Fruit fly (Drosophila melanogaster) whole organism, adult: ENCODE results near the gene OdsH.

ENCODE experiments used
- CG11617 ChIP-seq: fragments of 200-800 bp; sonication (Bioruptor generic); optimal IDR thresholded peaks from 2 replicates; lab custom pipeline; 2017; ENCODE audit warnings: mild to moderate bottlenecking, missing biosample characterization, missing genetic modification reagents, missing genetic modification characterization
- CG14711 ChIP-seq: fragments of 200-800 bp; sonication (Bioruptor generic); optimal IDR thresholded peaks from 2 replicates; lab custom pipeline; 2018; ENCODE audit warnings: missing biosample characterization, mild to moderate bottlenecking, missing genetic modification characterization, moderate library complexity
- CG1620 ChIP-seq: fragments of 200-800 bp; sonication (Bioruptor generic); optimal IDR thresholded peaks from 2 replicates; lab custom pipeline; 2016; ENCODE audit warnings: missing biosample characterization, missing genetic modification characterization
- CG33017 ChIP-seq: fragments of 200-800 bp; sonication (Bioruptor generic); optimal IDR thresholded peaks from 2 replicates; lab custom pipeline; 2018; ENCODE audit warnings: missing biosample characterization, mild to moderate bottlenecking, missing genetic modification characterization, moderate library complexity
- CG5204 ChIP-seq: fragments of 200-800 bp; sonication (Bioruptor generic); optimal IDR thresholded peaks from 2 replicates; lab custom pipeline; 2016; ENCODE audit warnings: missing biosample characterization, missing genetic modification characterization
- CG7101 ChIP-seq: fragments of 200-800 bp; sonication (Bioruptor generic); optimal IDR thresholded peaks from 2 replicates; lab custom pipeline; 2018; ENCODE audit warnings: missing biosample characterization, mild to moderate bottlenecking, missing genetic modification characterization, moderate library complexity
- Clk ChIP-seq: fragments of 200-800 bp; sonication (Bioruptor generic); optimal IDR thresholded peaks from 2 replicates; lab custom pipeline; 2017; ENCODE audit warnings: missing biosample characterization, missing genetic modification characterization
- Crg-1 ChIP-seq: fragments of 200-800 bp; sonication (Bioruptor generic); optimal IDR thresholded peaks from 2 replicates; lab custom pipeline; 2016; ENCODE audit warnings: missing biosample characterization, missing genetic modification characterization
- Mnt ChIP-seq: fragments of 200-800 bp; sonication (Bioruptor generic); optimal IDR thresholded peaks from 2 replicates; lab custom pipeline; 2016; ENCODE audit warnings: missing biosample characterization, mild to moderate bottlenecking, missing genetic modification characterization
- bab1 ChIP-seq: fragments of 200-800 bp; sonication (Bioruptor generic); optimal IDR thresholded peaks from 3 replicates; lab custom pipeline; 2019; ENCODE audit warnings: missing biosample characterization, mild to moderate bottlenecking, missing genetic modification characterization, moderate library complexity
- cic ChIP-seq: fragments of 200-800 bp; sonication (Bioruptor generic); optimal IDR thresholded peaks from 2 replicates; lab custom pipeline; 2017; ENCODE audit warnings: missing biosample characterization, mild to moderate bottlenecking, missing genetic modification characterization, moderate library complexity
- cnc ChIP-seq, 2 experiments: fragments of >200 bp; optimal IDR thresholded peaks; 2 replicates each; lab custom pipeline; 2017
- kay ChIP-seq: fragments of 200-800 bp; sonication (Bioruptor generic); peaks from one replicate; lab custom pipeline; 2016; ENCODE audit warnings: missing biosample characterization, missing genetic modification characterization, borderline replicate concordance
- ovo ChIP-seq: fragments of 200-800 bp; sonication (Bioruptor generic); optimal IDR thresholded peaks from 2 replicates; lab custom pipeline; 2016; ENCODE audit warnings: missing biosample characterization, missing genetic modification characterization
- pad ChIP-seq: fragments of 200-800 bp; sonication (Bioruptor generic); optimal IDR thresholded peaks from 3 replicates; lab custom pipeline; 2017; ENCODE audit warnings: missing biosample characterization, missing genetic modification characterization, mild to moderate bottlenecking, moderate library complexity, missing genetic modification reagents
- tj ChIP-seq: fragments of 200-800 bp; sonication (Bioruptor generic); optimal IDR thresholded peaks from 3 replicates; lab custom pipeline; 2017; ENCODE audit warnings: missing biosample characterization, mild to moderate bottlenecking, missing genetic modification characterization, moderate library complexity
- toe ChIP-seq: fragments of 200-800 bp; sonication (Bioruptor generic); optimal IDR thresholded peaks from 2 replicates; lab custom pipeline; 2016; ENCODE audit warnings: missing biosample characterization, missing genetic modification characterization

The OdsH gene

dm6 chrX:17860711-17861110, 69.9 kb downstream of the OdsH start, which contains the start of the genes Arp8 and CG6769:
Gene Arp8, minus strand, starts transcription at chrX:17860800.
Gene CG6769, plus strand, starts transcription at chrX:17861002.
- no peak for TF ChIP-seq cic (GFP tag; lab: Kevin White, UChicago)
- no peak for TF ChIP-seq CG5204 (GFP tag; lab: Kevin White, UChicago)
- no peak for TF ChIP-seq kay (GFP tag; lab: Kevin White, UChicago)
- peak; percentile 54 for TF ChIP-seq CG14711 (tag; lab: Kevin White, UChicago)
- no peak for TF ChIP-seq Clk (GFP tag; lab: Kevin White, UChicago)
- peak; percentile 7 for TF ChIP-seq Crg-1 (GFP tag; lab: Kevin White, UChicago)
- TF ChIP-seq ovo (GFP tag; lab: Kevin White, UChicago), result no peak
- TF ChIP-seq Mnt (GFP tag; lab: Kevin White, UChicago), result peak; percentile 89
- TF ChIP-seq tj, result peak; percentile 6
- TF ChIP-seq toe (GFP tag; lab: Kevin White, UChicago), result peak; percentile 22
- TF ChIP-seq bab1 (GFP tag; lab: Kevin White, UChicago), result peak; percentile 10
- no peak for TF ChIP-seq CG33017 (tag; lab: Kevin White, UChicago)
- TF ChIP-seq CG11617 (GFP tag; lab: Kevin White, UChicago), result peak; percentile 54
- no peak for TF ChIP-seq pad (GFP tag; lab: Kevin White, UChicago)
- TF ChIP-seq CG7101 (tag; lab: Kevin White, UChicago), result peak; percentile 48
- TF ChIP-seq CG1620, result peak; percentile 29
- TF ChIP-seq cnc (optimal IDR thresholded peaks at IDR 0.05; lab: Kevin White, UChicago), result no peak
